Worm (Caenorhabditis elegans): ENCODE results near the gene F52E1.2.

ce11 chrV:8375419-8375818 lies 35.0 kb upstream of the F52E1.2 start, which contains the start of gene F38E1.10:
- no peak for TF ChIP-seq mab-5 (tag; optimal IDR thresholded peaks at IDR 0.05)
- no peak for TF ChIP-seq mdl-1 (tag; optimal IDR thresholded peaks at IDR 0.05)
- TF ChIP-seq nhr-6 (tag; optimal IDR thresholded peaks at IDR 0.05) = no peak
- TF ChIP-seq nhr-10 (tag; optimal IDR thresholded peaks at IDR 0.05) = no peak
- TF ChIP-seq lin-13 (GFP tag; optimal IDR thresholded peaks at IDR 0.05) = no peak
- no peak for TF ChIP-seq ztf-11 (tag; optimal IDR thresholded peaks at IDR 0.05)
- no peak for TF ChIP-seq snpc-4 (tag; optimal IDR thresholded peaks at IDR 0.05)
- no peak for TF ChIP-seq nhr-11 (tag; optimal IDR thresholded peaks at IDR 0.05)
- TF ChIP-seq unc-62 (GFP tag; optimal IDR thresholded peaks at IDR 0.05) = no peak
- no peak for TF ChIP-seq zag-1 (tag; optimal IDR thresholded peaks at IDR 0.05)
- no peak for TF ChIP-seq ama-1 (optimal IDR thresholded peaks at IDR 0.05)
- TF ChIP-seq blmp-1 (tag; optimal IDR thresholded peaks at IDR 0.05; ENCODE audit: insufficient read depth) = no peak
- no peak for TF ChIP-seq elt-3 (tag; optimal IDR thresholded peaks at IDR 0.05)
